Fruit fly (Drosophila melanogaster) whole organism, embryonic: ENCODE measurements around the gene ph-d.
A peak's percentile ranks its signal among the peaks of the same experiment; 100 is the strongest.

Experiments used
- B-H1 ChIP-seq: fragments of 200-800 bp; sonication (Bioruptor generic); IDR thresholded peaks from 3 replicates; pipeline ENCODE4 v1.3.6; 2022; ENCODE audit warnings: missing biosample characterization, missing genetic modification characterization
- CG11456 ChIP-seq: fragments of 200-800 bp; sonication (Bioruptor generic); IDR thresholded peaks from 3 replicates; pipeline ENCODE4 v1.3.6; 2022; ENCODE audit warnings: missing biosample characterization, missing genetic modification characterization
- CG12391 ChIP-seq: fragments of 200-800 bp; sonication (Bioruptor generic); optimal IDR thresholded peaks from 3 replicates; lab custom pipeline; 2018; ENCODE audit warnings: missing biosample characterization, mild to moderate bottlenecking, missing genetic modification characterization, moderate library complexity
- CG12769 ChIP-seq: fragments of 200-800 bp; sonication (Bioruptor generic); optimal IDR thresholded peaks from 2 replicates; lab custom pipeline; 2019; ENCODE audit warnings: missing biosample characterization, mild to moderate bottlenecking, missing genetic modification characterization, moderate library complexity
- CG13424 ChIP-seq: fragments of 200-800 bp; sonication (Bioruptor generic); optimal IDR thresholded peaks from 2 replicates; lab custom pipeline; 2019; ENCODE audit warnings: missing biosample characterization, mild to moderate bottlenecking, missing genetic modification characterization, moderate library complexity
- CG13624 ChIP-seq: fragments of 200-800 bp; sonication (Bioruptor generic); optimal IDR thresholded peaks from 2 replicates; lab custom pipeline; 2016; ENCODE audit warnings: missing biosample characterization, missing genetic modification characterization
- CG15479 ChIP-seq: fragments of 200-800 bp; sonication (Bioruptor generic); optimal IDR thresholded peaks from 3 replicates; lab custom pipeline; 2019; ENCODE audit warnings: missing biosample characterization, mild to moderate bottlenecking, missing genetic modification characterization, moderate library complexity
- CG1602 ChIP-seq: fragments of 200-800 bp; sonication (Bioruptor generic); optimal IDR thresholded peaks from 3 replicates; lab custom pipeline; 2016; ENCODE audit warnings: missing biosample characterization, missing genetic modification characterization
- CG16815 ChIP-seq: fragments of 200-800 bp; sonication (Bioruptor generic); optimal IDR thresholded peaks from 3 replicates; lab custom pipeline; 2017; ENCODE audit warnings: missing biosample characterization, mild to moderate bottlenecking, missing genetic modification characterization
- CG16863 ChIP-seq: fragments of 200-800 bp; sonication (Bioruptor generic); optimal IDR thresholded peaks from 3 replicates; lab custom pipeline; 2016; ENCODE audit warnings: missing biosample characterization, missing genetic modification characterization
- CG17359 ChIP-seq: fragments of 200-800 bp; sonication (Bioruptor generic); optimal IDR thresholded peaks from 3 replicates; lab custom pipeline; 2018; ENCODE audit warnings: missing biosample characterization, mild to moderate bottlenecking, missing genetic modification characterization, moderate library complexity
- CG2889 ChIP-seq: fragments of 200-800 bp; sonication (Bioruptor generic); IDR thresholded peaks from 3 replicates; pipeline ENCODE4 v1.3.6; 2022; ENCODE audit warnings: missing biosample characterization, missing genetic modification characterization
- CG3407 ChIP-seq: fragments of 200-800 bp; sonication (Bioruptor generic); optimal IDR thresholded peaks from 2 replicates; lab custom pipeline; 2018; ENCODE audit warnings: missing biosample characterization, mild to moderate bottlenecking, missing genetic modification characterization
- CG3838 ChIP-seq: fragments of 200-800 bp; sonication (Bioruptor generic); optimal IDR thresholded peaks from 3 replicates; lab custom pipeline; 2016; ENCODE audit warnings: missing biosample characterization, missing genetic modification characterization
- CG3995 ChIP-seq: fragments of 200-800 bp; sonication (Bioruptor generic); optimal IDR thresholded peaks from 3 replicates; lab custom pipeline; 2016; ENCODE audit warnings: missing biosample characterization, missing genetic modification characterization
- CG6765 ChIP-seq: fragments of 200-800 bp; sonication (Bioruptor generic); optimal IDR thresholded peaks from 3 replicates; lab custom pipeline; 2017; ENCODE audit warnings: missing biosample characterization, mild to moderate bottlenecking, missing genetic modification characterization
- CG7987 ChIP-seq: fragments of 200-800 bp; sonication (Bioruptor generic); optimal IDR thresholded peaks from 2 replicates; lab custom pipeline; 2018; ENCODE audit warnings: missing biosample characterization, mild to moderate bottlenecking, missing genetic modification characterization, moderate library complexity
- CG8089 ChIP-seq: fragments of 200-800 bp; sonication (Bioruptor generic); optimal IDR thresholded peaks from 3 replicates; lab custom pipeline; 2016; ENCODE audit warnings: missing biosample characterization, missing genetic modification characterization
- CG8281 ChIP-seq: fragments of 200-800 bp; sonication (Bioruptor generic); optimal IDR thresholded peaks from 2 replicates; lab custom pipeline; 2018; ENCODE audit warnings: missing biosample characterization, mild to moderate bottlenecking, missing genetic modification characterization, moderate library complexity
- CG9609 ChIP-seq: fragments of 200-800 bp; sonication (Bioruptor generic); optimal IDR thresholded peaks from 3 replicates; lab custom pipeline; 2016; ENCODE audit warnings: missing biosample characterization, missing genetic modification characterization
- CkIIα-i1 ChIP-seq: fragments of 200-800 bp; sonication (Bioruptor generic); IDR thresholded peaks from 2 replicates; pipeline ENCODE4 v1.3.6; 2022; ENCODE audit warnings: missing biosample characterization, missing genetic modification characterization
- D ChIP-seq, 2 experiments: fragments of 200-800 bp in 1 of 2; fragments of >200 bp in 1 of 2; sonication (Bioruptor generic) in 1 of 2; optimal IDR thresholded peaks; 2 replicates in 1 of 2; 3 replicates in 1 of 2; lab custom pipeline; 2017; ENCODE audit warnings: mild to moderate bottlenecking in 1 of 2, missing biosample characterization in 1 of 2, missing genetic modification characterization in 1 of 2, missing genetic modification reagents in 1 of 2
- D19B ChIP-seq: fragments of 200-800 bp; sonication (Bioruptor generic); optimal IDR thresholded peaks from 2 replicates; lab custom pipeline; 2017; ENCODE audit warnings: missing biosample characterization, mild to moderate bottlenecking, missing genetic modification characterization
- E2f2 ChIP-seq: fragments of 200-800 bp; sonication (Bioruptor generic); IDR thresholded peaks from 2 replicates; pipeline ENCODE4 v1.3.6; 2022; ENCODE audit warnings: missing biosample characterization, missing genetic modification characterization
- HHEX ChIP-seq: fragments of 200-800 bp; sonication (Bioruptor generic); optimal IDR thresholded peaks from 3 replicates; lab custom pipeline; 2017; ENCODE audit warnings: missing biosample characterization, mild to moderate bottlenecking, missing genetic modification characterization, missing genetic modification reagents
- Hmr ChIP-seq: fragments of 200-800 bp; sonication (Bioruptor generic); optimal IDR thresholded peaks from 3 replicates; lab custom pipeline; 2017; ENCODE audit warnings: mild to moderate bottlenecking, missing biosample characterization, missing genetic modification reagents, missing genetic modification characterization
- Mrtf ChIP-seq: fragments of 200-800 bp; sonication (Bioruptor generic); IDR thresholded peaks from 3 replicates; pipeline ENCODE4 v1.3.6; 2022; ENCODE audit warnings: missing biosample characterization, missing genetic modification characterization
- Sox102F ChIP-seq: fragments of 200-800 bp; sonication (Bioruptor generic); optimal IDR thresholded peaks from 2 replicates; lab custom pipeline; 2018; ENCODE audit warnings: missing biosample characterization, mild to moderate bottlenecking, missing genetic modification characterization, moderate library complexity
- Tbp ChIP-seq: fragments of >200 bp; optimal IDR thresholded peaks from 2 replicates; lab custom pipeline; 2018; ENCODE audit warnings: missing biosample characterization, missing genetic modification characterization
- Xrp1 ChIP-seq: fragments of 200-800 bp; sonication (Bioruptor generic); IDR thresholded peaks from 2 replicates; pipeline ENCODE4 v1.3.6; 2022; ENCODE audit warnings: missing biosample characterization, missing genetic modification characterization
- ato ChIP-seq: fragments of 200-800 bp; sonication (Bioruptor generic); IDR thresholded peaks from 2 replicates; pipeline ENCODE4 v1.3.6; 2022; ENCODE audit warnings: missing biosample characterization, missing genetic modification characterization; ENCODE audit not compliant: partially characterized antibody
- btn ChIP-seq: fragments of 200-800 bp; sonication (Bioruptor generic); optimal IDR thresholded peaks from 2 replicates; lab custom pipeline; 2016; ENCODE audit warnings: missing biosample characterization, missing genetic modification characterization
- crc ChIP-seq: fragments of 200-800 bp; sonication (Bioruptor generic); optimal IDR thresholded peaks from 2 replicates; lab custom pipeline; 2016; ENCODE audit warnings: missing biosample characterization, missing genetic modification characterization
- crol ChIP-seq: fragments of 200-800 bp; sonication (Bioruptor generic); IDR thresholded peaks from 2 replicates; pipeline ENCODE4 v1.3.6; 2022; ENCODE audit warnings: missing biosample characterization, missing genetic modification characterization
- gt ChIP-seq: fragments of 200-800 bp; sonication (Bioruptor generic); IDR thresholded peaks from 2 replicates; pipeline ENCODE4 v1.3.6; 2022; ENCODE audit warnings: missing biosample characterization, missing genetic modification characterization
- lmd ChIP-seq: fragments of 200-800 bp; sonication (Bioruptor generic); IDR thresholded peaks from 2 replicates; pipeline ENCODE4 v1.3.6; 2022; ENCODE audit warnings: missing biosample characterization, missing genetic modification characterization
- lola ChIP-seq, 3 experiments: fragments of >200 bp in 2 of 3; fragments of 200-800 bp in 1 of 3; sonication (Bioruptor generic) in 1 of 3; optimal IDR thresholded peaks; 2 replicates each; lab custom pipeline; 2017 to 2019; ENCODE audit warnings: missing biosample characterization in 3 of 3, missing genetic modification characterization in 3 of 3, mild to moderate bottlenecking in 1 of 3, moderate library complexity in 1 of 3
- lov ChIP-seq, 2 experiments: fragments of 200-800 bp in 1 of 2; fragments of >200 bp in 1 of 2; sonication (Bioruptor generic) in 1 of 2; IDR thresholded peaks in 1 of 2; optimal IDR thresholded peaks in 1 of 2; 2 replicates in 1 of 2; 3 replicates in 1 of 2; pipeline versions ENCODE4 v1.3.6 to Lab custom; 2017 to 2022; ENCODE audit warnings: missing biosample characterization in 1 of 2, missing genetic modification characterization in 1 of 2
- nerfin-1 ChIP-seq: fragments of 200-800 bp; sonication (Bioruptor generic); optimal IDR thresholded peaks from 3 replicates; lab custom pipeline; 2019; ENCODE audit warnings: missing biosample characterization, mild to moderate bottlenecking, missing genetic modification characterization, moderate library complexity
- odd ChIP-seq: fragments of 200-800 bp; sonication (Bioruptor generic); optimal IDR thresholded peaks from 2 replicates; lab custom pipeline; 2017; ENCODE audit warnings: missing biosample characterization, mild to moderate bottlenecking, missing genetic modification characterization
- row ChIP-seq: fragments of 200-800 bp; sonication (Bioruptor generic); IDR thresholded peaks from 3 replicates; pipeline ENCODE4 v1.3.6; 2022; ENCODE audit warnings: missing biosample characterization, missing genetic modification characterization
- sisA ChIP-seq: fragments of 200-800 bp; sonication (Bioruptor generic); IDR thresholded peaks from 2 replicates; pipeline ENCODE4 v1.3.6; 2022; ENCODE audit warnings: missing biosample characterization, missing genetic modification characterization
- yki ChIP-seq: fragments of >200 bp; optimal IDR thresholded peaks from 3 replicates; lab custom pipeline; 2018
- z ChIP-seq: fragments of 200-800 bp; sonication (Bioruptor generic); IDR thresholded peaks from 3 replicates; pipeline ENCODE4 v1.3.6; 2022; ENCODE audit warnings: missing biosample characterization, missing genetic modification characterization

ph-d gene

dm6 chrX:2135868-2136787 is 13.0 kb upstream of the ph-d start (continued):
- TF ChIP-seq B-H1 (GFP tag; lab: Robert Waterston, UW) (peak; percentile 11; the same call in 1 of the 3 replicates), crol (no peak), lov (optimal IDR thresholded peaks at IDR 0.05; lab: Kevin White, UChicago) (peak; percentile 82), lov (GFP tag; IDR thresholded peaks at IDR 0.05; lab: Robert Waterston, UW) (no peak), Sox102F (GFP tag; lab: Kevin White, UChicago) (peak; percentile 31), E2f2 (GFP tag; lab: Robert Waterston, UW) (peak; percentile 19; the same call in 1 of the 2 replicates), CG12769 (tag; lab: Kevin White, UChicago) (no peak), row (GFP tag; lab: Robert Waterston, UW) (peak; percentile 76), lmd (GFP tag; lab: Robert Waterston, UW) (peak; percentile 62), CG16815 (GFP tag; lab: Kevin White, UChicago) (peak; percentile 41), Mrtf (peak; percentile 61; the same call in 1 of the 3 replicates), CG13424 (tag; lab: Kevin White, UChicago) (peak; percentile 45)

- TF ChIP-seq CG16863 (GFP tag; lab: Kevin White, UChicago): peak; percentile 77
- TF ChIP-seq lola (GFP tag; optimal IDR thresholded peaks at IDR 0.05; lab: Kevin White, UChicago): peak in 1 of 3 experiments; percentile 87
- peak; percentile 76 for TF ChIP-seq crc (GFP tag; lab: Kevin White, UChicago)
- no peak for TF ChIP-seq ato
- no peak for TF ChIP-seq yki (lab: Kevin White, UChicago)
- TF ChIP-seq D (optimal IDR thresholded peaks at IDR 0.05; lab: Kevin White, UChicago): no peak
- peak; percentile 89 for TF ChIP-seq D (GFP tag; optimal IDR thresholded peaks at IDR 0.05; lab: Kevin White, UChicago)
- TF ChIP-seq CkIIα-i1 (GFP tag; lab: Robert Waterston, UW): no peak
- TF ChIP-seq nerfin-1 (tag; lab: Kevin White, UChicago): peak; percentile 86
- no peak for TF ChIP-seq z
- peak; percentile 79 for TF ChIP-seq sisA (GFP tag; lab: Robert Waterston, UW)
- no peak for TF ChIP-seq gt (GFP tag; lab: Robert Waterston, UW)
- no peak for TF ChIP-seq Tbp
- peak; percentile 92 for TF ChIP-seq HHEX
- peak; percentile 69 for TF ChIP-seq CG11456 (GFP tag; lab: Robert Waterston, UW)
- peak; percentile 59 for TF ChIP-seq CG15479 (GFP tag; lab: Kevin White, UChicago)
- peak; percentile 60 for TF ChIP-seq CG3995 (GFP tag; lab: Kevin White, UChicago)
- peak; percentile 66 for TF ChIP-seq btn (GFP tag; lab: Kevin White, UChicago)
- TF ChIP-seq CG1602 (GFP tag; lab: Kevin White, UChicago): peak; percentile 84
- peak; percentile 54 for TF ChIP-seq CG7987 (GFP tag; lab: Kevin White, UChicago)
- TF ChIP-seq CG12391 (tag; lab: Kevin White, UChicago): peak; percentile 93
- TF ChIP-seq CG6765 (GFP tag; lab: Kevin White, UChicago): peak; percentile 91
- TF ChIP-seq CG9609 (GFP tag; lab: Kevin White, UChicago): peak; percentile 67
- peak; percentile 92 for TF ChIP-seq Hmr (GFP tag; lab: Kevin White, UChicago)
- TF ChIP-seq CG2889 (GFP tag; lab: Robert Waterston, UW): peak; percentile 74; the same call in 1 of the 3 replicates
- peak; percentile 76 for TF ChIP-seq D19B (GFP tag; lab: Kevin White, UChicago)
- TF ChIP-seq CG8089: peak; percentile 65
- TF ChIP-seq CG13624 (GFP tag; lab: Kevin White, UChicago): peak; percentile 86
- peak; percentile 82 for TF ChIP-seq CG3838 (GFP tag; lab: Kevin White, UChicago)
- TF ChIP-seq CG3407: peak; percentile 67
- peak; percentile 85 for TF ChIP-seq odd (GFP tag; lab: Kevin White, UChicago)
- TF ChIP-seq Xrp1 (GFP tag; lab: Robert Waterston, UW): peak; percentile 91
- TF ChIP-seq CG17359 (tag; lab: Kevin White, UChicago): peak; percentile 90
- peak; percentile 94 for TF ChIP-seq row (GFP tag; lab: Robert Waterston, UW)
- peak; percentile 79 for TF ChIP-seq CG8281 (tag; lab: Kevin White, UChicago)
Measured at dm6 chrX:2134965-2135758, 12.1 kb upstream of the ph-d start.
